Fruit fly (Drosophila melanogaster) whole organism, prepupa: ENCODE results near the gene CG13318.

Experiments
- CG10631 ChIP-seq: fragments of 200-800 bp; sonication (Bioruptor generic); optimal IDR thresholded peaks from 2 replicates; lab custom pipeline; 2016; ENCODE audit warnings: missing biosample characterization, missing genetic modification characterization
- CG10669 ChIP-seq: fragments of 200-800 bp; sonication (Bioruptor generic); optimal IDR thresholded peaks from 3 replicates; lab custom pipeline; 2018; ENCODE audit warnings: missing biosample characterization, mild to moderate bottlenecking, missing genetic modification characterization, moderate library complexity
- CG11294 ChIP-seq: fragments of 200-800 bp; sonication (Bioruptor generic); IDR thresholded peaks from 2 replicates; pipeline ENCODE4 v1.3.6; 2022; ENCODE audit warnings: missing biosample characterization, missing genetic modification characterization
- CG11762 ChIP-seq: fragments of 200-800 bp; sonication (Bioruptor generic); optimal IDR thresholded peaks from 3 replicates; lab custom pipeline; 2016; ENCODE audit warnings: missing biosample characterization, missing genetic modification characterization; ENCODE audit not compliant: insufficient read depth
- CG11902 ChIP-seq: fragments of 200-800 bp; sonication (Bioruptor generic); optimal IDR thresholded peaks from 3 replicates; lab custom pipeline; 2016; ENCODE audit warnings: missing biosample characterization, missing genetic modification characterization
- CG15336 ChIP-seq: fragments of 200-800 bp; sonication (Bioruptor generic); IDR thresholded peaks from 2 replicates; pipeline ENCODE4 v1.3.6; 2022; ENCODE audit warnings: missing biosample characterization, missing genetic modification characterization
- CG1621 ChIP-seq: fragments of 200-800 bp; sonication (Bioruptor generic); optimal IDR thresholded peaks from 3 replicates; lab custom pipeline; 2018; ENCODE audit warnings: missing biosample characterization, mild to moderate bottlenecking, missing genetic modification characterization
- CG16779 ChIP-seq: fragments of 200-800 bp; sonication (Bioruptor generic); optimal IDR thresholded peaks from 3 replicates; lab custom pipeline; 2017; ENCODE audit warnings: missing biosample characterization, mild to moderate bottlenecking, missing genetic modification characterization
- CG3032 ChIP-seq: fragments of 200-800 bp; optimal IDR thresholded peaks from 2 replicates; lab custom pipeline; 2019; ENCODE audit warnings: missing biosample characterization, mild to moderate bottlenecking, missing genetic modification characterization, moderate library complexity
- CG31627 ChIP-seq: fragments of 200-800 bp; sonication (Bioruptor generic); optimal IDR thresholded peaks from 3 replicates; lab custom pipeline; 2016; ENCODE audit warnings: missing biosample characterization, missing genetic modification characterization
- CG34406 ChIP-seq: fragments of 200-800 bp; sonication (Bioruptor generic); optimal IDR thresholded peaks from 3 replicates; lab custom pipeline; 2016; ENCODE audit warnings: missing biosample characterization, missing genetic modification characterization
- CG3919 ChIP-seq: fragments of 200-800 bp; sonication (Bioruptor generic); optimal IDR thresholded peaks from 3 replicates; lab custom pipeline; 2016; ENCODE audit warnings: missing biosample characterization, missing genetic modification characterization
- CG4318 ChIP-seq: fragments of 200-800 bp; sonication (Bioruptor generic); optimal IDR thresholded peaks from 3 replicates; lab custom pipeline; 2017; ENCODE audit warnings: missing biosample characterization, mild to moderate bottlenecking, missing genetic modification characterization
- CG6163 ChIP-seq: fragments of 200-800 bp; sonication (Bioruptor generic); IDR thresholded peaks from 3 replicates; pipeline ENCODE4 v1.3.6; 2022; ENCODE audit warnings: missing biosample characterization, missing genetic modification characterization
- CG6276 ChIP-seq: fragments of 200-800 bp; sonication (Bioruptor generic); optimal IDR thresholded peaks from 2 replicates; lab custom pipeline; 2017; ENCODE audit warnings: missing biosample characterization, mild to moderate bottlenecking, missing genetic modification characterization
- CG6792 ChIP-seq: fragments of 200-800 bp; sonication (Bioruptor generic); optimal IDR thresholded peaks from 3 replicates; lab custom pipeline; 2016; ENCODE audit warnings: missing biosample characterization, missing genetic modification characterization
- CG6808 ChIP-seq: fragments of 200-800 bp; sonication (Bioruptor generic); optimal IDR thresholded peaks from 3 replicates; lab custom pipeline; 2017; ENCODE audit warnings: missing biosample characterization, missing genetic modification characterization, mild to moderate bottlenecking, moderate library complexity, missing genetic modification reagents
- CG6854 ChIP-seq: fragments of 200-800 bp; sonication (Bioruptor generic); optimal IDR thresholded peaks from 2 replicates; lab custom pipeline; 2017; ENCODE audit warnings: missing biosample characterization, mild to moderate bottlenecking, missing genetic modification characterization
- CG7368 ChIP-seq: fragments of 200-800 bp; sonication (Bioruptor generic); optimal IDR thresholded peaks from 3 replicates; lab custom pipeline; 2016; ENCODE audit warnings: missing biosample characterization, missing genetic modification characterization
- CG8119 ChIP-seq: fragments of 200-800 bp; sonication (Bioruptor generic); IDR thresholded peaks from 3 replicates; pipeline ENCODE4 v1.3.6; 2022; ENCODE audit warnings: missing biosample characterization, missing genetic modification characterization
- CG8319 ChIP-seq: fragments of 200-800 bp; sonication (Bioruptor generic); optimal IDR thresholded peaks from 3 replicates; lab custom pipeline; 2016; ENCODE audit warnings: missing biosample characterization, missing genetic modification characterization
- CG8632 ChIP-seq: fragments of 200-800 bp; sonication (Bioruptor generic); optimal IDR thresholded peaks from 3 replicates; lab custom pipeline; 2016; ENCODE audit warnings: missing biosample characterization, missing genetic modification characterization
- Eip75B ChIP-seq: fragments of 200-800 bp; sonication (Bioruptor generic); optimal IDR thresholded peaks from 3 replicates; lab custom pipeline; 2016; ENCODE audit warnings: missing biosample characterization, missing genetic modification characterization
- Eip93F ChIP-seq: fragments of 200-800 bp; sonication (Bioruptor generic); optimal IDR thresholded peaks from 2 replicates; lab custom pipeline; 2016; ENCODE audit warnings: missing biosample characterization, mild to moderate bottlenecking, missing genetic modification characterization
- Ets21C ChIP-seq: fragments of 200-800 bp; sonication (Bioruptor generic); optimal IDR thresholded peaks from 3 replicates; lab custom pipeline; 2016; ENCODE audit warnings: missing biosample characterization, missing genetic modification characterization
- Ets96B ChIP-seq: fragments of 200-800 bp; optimal IDR thresholded peaks from 2 replicates; lab custom pipeline; 2019; ENCODE audit warnings: missing biosample characterization, mild to moderate bottlenecking, missing genetic modification characterization, moderate library complexity
- Hr38 ChIP-seq: sonication (Bioruptor generic); optimal IDR thresholded peaks from 2 replicates; lab custom pipeline; 2016; ENCODE audit warnings: missing biosample characterization, missing genetic modification characterization
- Hr4 ChIP-seq: fragments of 200-800 bp; sonication (Bioruptor generic); optimal IDR thresholded peaks from 3 replicates; lab custom pipeline; 2016; ENCODE audit warnings: missing biosample characterization, missing genetic modification characterization
- Lpt ChIP-seq: fragments of 200-800 bp; sonication (Bioruptor generic); optimal IDR thresholded peaks from 3 replicates; lab custom pipeline; 2016; ENCODE audit warnings: missing biosample characterization, missing genetic modification characterization
- Met ChIP-seq: fragments of 200-800 bp; sonication (Bioruptor generic); optimal IDR thresholded peaks from 3 replicates; lab custom pipeline; 2016; ENCODE audit warnings: missing biosample characterization, missing genetic modification characterization
- Sox102F ChIP-seq: fragments of 200-800 bp; sonication (Bioruptor generic); optimal IDR thresholded peaks from 2 replicates; lab custom pipeline; 2016; ENCODE audit warnings: missing biosample characterization, mild to moderate bottlenecking, missing genetic modification characterization
- Sox14 ChIP-seq: fragments of 200-800 bp; sonication (Bioruptor generic); optimal IDR thresholded peaks from 3 replicates; lab custom pipeline; 2016; ENCODE audit warnings: missing biosample characterization, missing genetic modification characterization
- Sox15 ChIP-seq: fragments of 200-800 bp; sonication (Bioruptor generic); optimal IDR thresholded peaks from 3 replicates; lab custom pipeline; 2016; ENCODE audit warnings: missing biosample characterization, missing genetic modification characterization
- dsx ChIP-seq: fragments of 200-800 bp; optimal IDR thresholded peaks from 3 replicates; lab custom pipeline; 2019; ENCODE audit warnings: missing biosample characterization, mild to moderate bottlenecking, missing genetic modification characterization, moderate library complexity; ENCODE audit not compliant: poor library complexity, severe bottlenecking
- eg ChIP-seq: fragments of 200-800 bp; sonication (Bioruptor generic); IDR thresholded peaks from 3 replicates; pipeline ENCODE4 v1.3.6; 2022; ENCODE audit warnings: missing biosample characterization, missing genetic modification characterization
- esn ChIP-seq: fragments of 200-800 bp; sonication (Bioruptor generic); optimal IDR thresholded peaks from 2 replicates; lab custom pipeline; 2016; ENCODE audit warnings: missing biosample characterization, mild to moderate bottlenecking, missing genetic modification characterization, moderate library complexity
- fd59A ChIP-seq: fragments of 200-800 bp; sonication (Bioruptor generic); optimal IDR thresholded peaks from 2 replicates; lab custom pipeline; 2017; ENCODE audit warnings: missing biosample characterization, mild to moderate bottlenecking, missing genetic modification characterization, missing genetic modification reagents
- fd85E ChIP-seq: fragments of 200-800 bp; sonication (Bioruptor generic); optimal IDR thresholded peaks from 3 replicates; lab custom pipeline; 2016; ENCODE audit warnings: missing biosample characterization, missing genetic modification characterization
- fkh ChIP-seq: fragments of 200-800 bp; sonication (Bioruptor generic); optimal IDR thresholded peaks from 3 replicates; lab custom pipeline; 2017; ENCODE audit warnings: missing biosample characterization, mild to moderate bottlenecking, missing genetic modification characterization, moderate library complexity
- lz ChIP-seq: fragments of 200-800 bp; sonication (Bioruptor generic); optimal IDR thresholded peaks from 3 replicates; lab custom pipeline; 2016; ENCODE audit warnings: missing biosample characterization, missing genetic modification characterization
- salr ChIP-seq, 2 experiments: fragments of 200-800 bp; sonication (Bioruptor generic); optimal IDR thresholded peaks; 3 replicates each; lab custom pipeline; 2016 to 2018; ENCODE audit warnings: missing biosample characterization in 2 of 2, missing genetic modification characterization in 2 of 2, mild to moderate bottlenecking in 1 of 2
- ss ChIP-seq, 2 experiments: fragments of 200-800 bp; sonication (Bioruptor generic); optimal IDR thresholded peaks; 2 replicates in 1 of 2; 3 replicates in 1 of 2; lab custom pipeline; 2017 to 2018; ENCODE audit warnings: mild to moderate bottlenecking in 2 of 2, missing biosample characterization in 2 of 2, missing genetic modification characterization in 2 of 2, moderate library complexity in 1 of 2
- topi ChIP-seq: fragments of 200-800 bp; sonication (Bioruptor generic); optimal IDR thresholded peaks from 3 replicates; lab custom pipeline; 2016; ENCODE audit warnings: missing biosample characterization, missing genetic modification characterization
- vri ChIP-seq: fragments of 200-800 bp; sonication (Bioruptor generic); optimal IDR thresholded peaks from 3 replicates; lab custom pipeline; 2016; ENCODE audit warnings: missing biosample characterization, mild to moderate bottlenecking, missing genetic modification characterization

The CG13318 gene

DNA sequence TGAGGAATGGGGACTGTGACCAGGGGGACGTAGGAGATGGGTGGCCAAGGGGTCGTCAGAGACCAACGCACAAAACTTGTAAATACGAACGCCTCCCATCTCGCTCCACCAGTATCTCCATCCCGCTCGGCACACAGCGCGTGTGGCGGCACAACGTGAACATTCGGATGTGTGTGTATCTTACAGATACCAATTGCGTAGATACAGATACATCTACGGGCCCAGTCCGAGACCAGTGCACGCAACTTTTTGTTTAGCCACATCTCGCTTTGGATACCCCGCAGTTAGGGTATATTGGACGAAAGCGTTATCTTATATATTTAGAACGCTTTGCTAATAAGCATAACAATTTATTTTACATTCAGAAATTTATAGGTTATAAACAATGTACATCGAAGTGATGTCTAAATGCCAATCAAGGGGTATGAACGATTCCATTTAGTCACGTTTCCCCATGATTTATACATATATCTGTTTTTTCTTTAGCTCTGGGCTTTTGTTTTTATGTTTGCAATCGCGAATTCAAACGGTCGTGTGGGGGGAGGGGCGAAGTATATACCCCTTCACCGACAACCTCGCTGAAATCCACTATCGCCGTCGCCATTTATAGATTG is 38.9 kb upstream of the CG13318 start (continued):
- TF ChIP-seq Sox102F (peak; percentile 98), salr (GFP tag; optimal IDR thresholded peaks at IDR 0.05; lab: Kevin White, UChicago) (peak; percentile 98 to 99), Eip93F (GFP tag; lab: Kevin White, UChicago) (peak; percentile 98), CG6276 (GFP tag; lab: Kevin White, UChicago) (peak; percentile 99), CG1621 (tag; lab: Kevin White, UChicago) (peak; percentile 98), dsx (GFP tag; lab: Kevin White, UChicago) (peak; percentile 98), Ets21C (GFP tag; lab: Kevin White, UChicago) (peak; percentile 97), CG11902 (GFP tag; lab: Kevin White, UChicago) (peak; percentile 97), CG31627 (GFP tag; lab: Kevin White, UChicago) (peak; percentile 98), CG11294 (GFP tag; lab: Robert Waterston, UW) (peak; percentile 99), CG8119 (GFP tag; lab: Robert Waterston, UW) (peak; percentile 99), CG8319 (GFP tag; lab: Kevin White, UChicago) (peak; percentile 97), CG3032 (tag; lab: Kevin White, UChicago) (peak; percentile 99), CG16779 (tag; lab: Kevin White, UChicago) (peak; percentile 98), Sox15 (GFP tag; lab: Kevin White, UChicago) (peak; percentile 97), CG10669 (GFP tag; lab: Kevin White, UChicago) (peak; percentile 99), vri (GFP tag; lab: Kevin White, UChicago) (peak; percentile 99), ss (GFP tag; optimal IDR thresholded peaks at IDR 0.05; lab: Kevin White, UChicago) (peak; percentile 98)

dm6 chr3R:8810397-8811184 is 38.1 kb upstream of the CG13318 start:
- TF ChIP-seq CG7368 (GFP tag; lab: Kevin White, UChicago): peak; percentile 43
- TF ChIP-seq ss (GFP tag; optimal IDR thresholded peaks at IDR 0.05; lab: Kevin White, UChicago): peak; percentile 55 to 78
- TF ChIP-seq CG10631 (GFP tag; lab: Kevin White, UChicago): peak; percentile 26
- TF ChIP-seq CG34406: peak; percentile 19
- peak; percentile 19 for TF ChIP-seq Eip75B (GFP tag; lab: Kevin White, UChicago)
- no peak for TF ChIP-seq CG11902 (GFP tag; lab: Kevin White, UChicago)
- peak; percentile 59 for TF ChIP-seq CG8632 (GFP tag; lab: Kevin White, UChicago)
- TF ChIP-seq CG16779 (tag; lab: Kevin White, UChicago): peak; percentile 67
- no peak for TF ChIP-seq CG4318 (GFP tag; lab: Kevin White, UChicago)
- TF ChIP-seq Met: peak; percentile 18
- TF ChIP-seq CG11762 (GFP tag; lab: Kevin White, UChicago): no peak
- TF ChIP-seq CG6163: peak; percentile 60; the same call in 1 of the 3 replicates
- peak; percentile 22; the same call in 1 of the 2 replicates for TF ChIP-seq CG15336 (GFP tag; lab: Robert Waterston, UW)
- TF ChIP-seq CG31627 (GFP tag; lab: Kevin White, UChicago): no peak
- TF ChIP-seq Lpt (GFP tag; lab: Kevin White, UChicago): peak; percentile 52
- no peak for TF ChIP-seq fd85E (GFP tag; lab: Kevin White, UChicago)
- TF ChIP-seq eg (GFP tag; lab: Robert Waterston, UW): peak; percentile 70; the same call in 1 of the 3 replicates
- TF ChIP-seq CG6276 (GFP tag; lab: Kevin White, UChicago): peak; percentile 85
- TF ChIP-seq vri (GFP tag; lab: Kevin White, UChicago): peak; percentile 99
- no peak for TF ChIP-seq Hr38 (GFP tag; lab: Kevin White, UChicago)
- TF ChIP-seq topi: no peak
- TF ChIP-seq fkh: peak; percentile 98
- TF ChIP-seq Sox102F: peak; percentile 62
- no peak for TF ChIP-seq Sox14
- TF ChIP-seq esn (GFP tag; lab: Kevin White, UChicago): peak; percentile 47
- no peak for TF ChIP-seq fd59A (GFP tag; lab: Kevin White, UChicago)
- TF ChIP-seq CG6808 (GFP tag; lab: Kevin White, UChicago): peak; percentile 56
- no peak for TF ChIP-seq lz
- peak; percentile 11 for TF ChIP-seq CG6854 (GFP tag; lab: Kevin White, UChicago)
- peak; percentile 45 for TF ChIP-seq CG6792 (GFP tag; lab: Kevin White, UChicago)
- TF ChIP-seq CG8319 (GFP tag; lab: Kevin White, UChicago): peak; percentile 66
- peak; percentile 50; the same call in 1 of the 2 replicates for TF ChIP-seq CG11294 (GFP tag; lab: Robert Waterston, UW)
- no peak for TF ChIP-seq dsx (GFP tag; lab: Kevin White, UChicago)
- TF ChIP-seq Ets96B: peak; percentile 88
- peak; percentile 55 for TF ChIP-seq CG3919 (GFP tag; lab: Kevin White, UChicago)
- TF ChIP-seq salr (GFP tag; optimal IDR thresholded peaks at IDR 0.05; lab: Kevin White, UChicago): peak in 1 of 2 experiments; percentile 34
- TF ChIP-seq Hr4: peak; percentile 28
